Worm (Caenorhabditis elegans): ENCODE measurements around the gene C27D6.1.

DNA sequence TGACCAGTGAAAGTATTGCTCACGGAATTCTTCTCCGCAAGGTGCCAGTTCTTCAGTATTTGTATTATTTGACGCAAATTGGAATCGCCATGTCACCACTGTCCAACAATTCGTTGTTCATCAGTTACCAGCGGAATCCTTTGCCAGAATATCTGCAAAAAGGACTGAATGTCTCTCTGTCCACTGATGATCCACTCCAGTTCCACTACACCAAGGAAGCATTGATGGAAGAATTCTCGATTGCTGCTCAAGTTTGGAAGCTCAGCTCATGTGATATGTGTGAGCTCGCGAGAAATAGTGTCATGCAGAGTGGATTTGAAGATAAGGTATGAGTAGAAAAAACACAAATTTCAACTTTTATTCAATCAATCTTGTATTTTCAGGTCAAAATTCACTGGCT lies 36.6 kb downstream of the C27D6.1 start:
- no peak for TF ChIP-seq ama-1 (optimal IDR thresholded peaks at IDR 0.05)
- no peak for TF ChIP-seq flt-1 (GFP tag; IDR thresholded peaks at IDR 0.05)
- TF ChIP-seq pes-1 (GFP tag; IDR thresholded peaks at IDR 0.05): no peak
- TF ChIP-seq F13C5.2 (tag; optimal IDR thresholded peaks at IDR 0.05): no peak
- no peak for TF ChIP-seq B0310.2 (tag; optimal IDR thresholded peaks at IDR 0.05)
- TF ChIP-seq hmg-4 (GFP tag; optimal IDR thresholded peaks at IDR 0.05): no peak
- no peak for TF ChIP-seq tbx-37 (GFP tag; conservative IDR thresholded peaks at IDR 0.05)
